Worm (Caenorhabditis elegans) whole organism, young adult: Measurements from ENCODE around the gene fbxa-95.

Experiments
- B0261.1 ChIP-seq: sonication (generic microtip); optimal IDR thresholded peaks from 2 replicates; lab custom pipeline; 2016; ENCODE audit warnings: mild to moderate bottlenecking, missing genetic modification characterization, moderate library complexity, missing compliant biosample characterization
- D2030.7 ChIP-seq: fragments of 200-800 bp; sonication (Bioruptor generic); IDR thresholded peaks from 2 replicates; pipeline ENCODE4 v1.3.6; 2022; ENCODE audit warnings: missing genetic modification reagents, missing genetic modification characterization, missing compliant biosample characterization
- F33H1.4 ChIP-seq: fragments of 200-800 bp; sonication (Bioruptor generic); IDR thresholded peaks from 2 replicates; pipeline ENCODE4 v1.3.6; 2022; ENCODE audit warnings: missing genetic modification reagents, missing genetic modification characterization, missing compliant biosample characterization
- F57A8.1 ChIP-seq: fragments of 200-800 bp; sonication (Bioruptor generic); optimal IDR thresholded peaks from 2 replicates; lab custom pipeline; 2018; ENCODE audit warnings: mild to moderate bottlenecking, missing genetic modification characterization, moderate library complexity, missing compliant biosample characterization
- K11D2.4 ChIP-seq: fragments of 200-800 bp; sonication (Bioruptor generic); IDR thresholded peaks from 2 replicates; pipeline ENCODE4 v1.3.6; 2022; ENCODE audit warnings: missing genetic modification reagents, missing genetic modification characterization, missing compliant biosample characterization
- Y95B8A.8 ChIP-seq: fragments of 200-800 bp; sonication (Bioruptor generic); IDR thresholded peaks from 2 replicates; pipeline ENCODE4 v1.3.6; 2022; ENCODE audit warnings: missing genetic modification reagents, missing genetic modification characterization, missing compliant biosample characterization
- ZK185.1 ChIP-seq: sonication (generic microtip); optimal IDR thresholded peaks from 2 replicates; lab custom pipeline; 2016; ENCODE audit warnings: mild to moderate bottlenecking, missing genetic modification characterization, missing compliant biosample characterization; ENCODE audit not compliant: poor library complexity, severe bottlenecking
- ama-1 ChIP-seq, 3 experiments: fragments of 150-350 bp in 1 of 3; sonication (generic microtip) in 2 of 3; optimal IDR thresholded peaks; 2 replicates each; lab custom pipeline; 2014 to 2018; ENCODE audit warnings: missing biosample characterization in 2 of 3, missing genetic modification characterization in 2 of 3, missing genetic modification reagents in 2 of 3
- aptf-2 ChIP-seq: fragments of 200-800 bp; sonication (Bioruptor generic); conservative IDR thresholded peaks from 2 replicates; pipeline ENCODE4 v1.3.6; 2022; ENCODE audit warnings: missing genetic modification reagents, missing genetic modification characterization, missing compliant biosample characterization
- aptf-3 ChIP-seq: fragments of 200-800 bp; sonication (Bioruptor generic); IDR thresholded peaks from 2 replicates; pipeline ENCODE4 v1.3.6; 2022; ENCODE audit warnings: missing genetic modification characterization, missing compliant biosample characterization
- atf-7 ChIP-seq: sonication (generic microtip); optimal IDR thresholded peaks from 2 replicates; lab custom pipeline; 2017; ENCODE audit warnings: mild to moderate bottlenecking, missing genetic modification characterization, missing compliant biosample characterization
- attf-6 ChIP-seq: fragments of 200-800 bp; sonication (Bioruptor generic); IDR thresholded peaks from 2 replicates; pipeline ENCODE4 v1.3.6; 2022; ENCODE audit warnings: missing genetic modification reagents, missing genetic modification characterization, missing compliant biosample characterization
- bed-2 ChIP-seq: fragments of 200-800 bp; sonication (Bioruptor generic); IDR thresholded peaks from 2 replicates; pipeline ENCODE4 v1.3.6; 2022; ENCODE audit warnings: missing genetic modification reagents, missing genetic modification characterization, missing compliant biosample characterization
- cebp-1 ChIP-seq, 2 experiments: fragments of 200-800 bp in 1 of 2; sonication (Bioruptor generic) in 1 of 2; sonication (generic microtip) in 1 of 2; IDR thresholded peaks in 1 of 2; optimal IDR thresholded peaks in 1 of 2; 2 replicates each; pipeline versions ENCODE4 v1.3.6 to Lab custom; 2017 to 2022; ENCODE audit warnings: missing compliant biosample characterization in 2 of 2, missing genetic modification characterization in 2 of 2, mild to moderate bottlenecking in 1 of 2, missing genetic modification reagents in 1 of 2, moderate library complexity in 1 of 2
- ceh-58 ChIP-seq: fragments of 200-800 bp; sonication (Bioruptor generic); IDR thresholded peaks from 2 replicates; pipeline ENCODE4 v1.3.6; 2022; ENCODE audit warnings: missing genetic modification characterization, missing compliant biosample characterization
- ceh-91 ChIP-seq: fragments of 200-800 bp; sonication (Bioruptor generic); IDR thresholded peaks from 2 replicates; pipeline ENCODE4 v1.3.6; 2022; ENCODE audit warnings: missing genetic modification reagents, missing genetic modification characterization, missing compliant biosample characterization
- dox-1 ChIP-seq: fragments of 200-800 bp; sonication (Bioruptor generic); IDR thresholded peaks from 2 replicates; pipeline ENCODE4 v1.3.6; 2022; ENCODE audit warnings: missing genetic modification reagents, missing genetic modification characterization, missing compliant biosample characterization
- dpff-1 ChIP-seq: sonication (generic microtip); optimal IDR thresholded peaks from 2 replicates; lab custom pipeline; 2017; ENCODE audit warnings: mild to moderate bottlenecking, missing genetic modification characterization, missing compliant biosample characterization
- fkh-3 ChIP-seq: sonication (generic microtip); optimal IDR thresholded peaks from 2 replicates; lab custom pipeline; 2016; ENCODE audit warnings: mild to moderate bottlenecking, missing genetic modification characterization, missing compliant biosample characterization
- gei-17 ChIP-seq: fragments of 200-800 bp; sonication (Bioruptor generic); optimal IDR thresholded peaks from 2 replicates; lab custom pipeline; 2018; ENCODE audit warnings: mild to moderate bottlenecking, missing genetic modification characterization, missing compliant biosample characterization
- hlh-12 ChIP-seq: sonication (generic microtip); optimal IDR thresholded peaks from 2 replicates; lab custom pipeline; 2016; ENCODE audit warnings: missing genetic modification characterization, missing compliant biosample characterization
- hrde-1 ChIP-seq: sonication (generic microtip); optimal IDR thresholded peaks from 2 replicates; lab custom pipeline; 2016; ENCODE audit warnings: missing genetic modification characterization, mild to moderate bottlenecking, missing compliant biosample characterization, moderate library complexity, missing genotype, missing genetic modification reagents, borderline replicate concordance
- hsf-1 ChIP-seq: fragments of 200-800 bp; sonication (Bioruptor generic); IDR thresholded peaks from 2 replicates; pipeline ENCODE4 v1.3.6; 2022; ENCODE audit warnings: missing genetic modification reagents, missing genetic modification characterization, missing compliant biosample characterization
- lir-1 ChIP-seq: fragments of 200-800 bp; sonication (Bioruptor generic); conservative IDR thresholded peaks from 2 replicates; pipeline ENCODE4 v1.3.6; 2022; ENCODE audit warnings: missing genetic modification reagents, missing genetic modification characterization, missing compliant biosample characterization
- lsl-1 ChIP-seq: fragments of 200-800 bp; sonication (Bioruptor generic); optimal IDR thresholded peaks from 2 replicates; lab custom pipeline; 2018; ENCODE audit warnings: mild to moderate bottlenecking, missing genetic modification characterization, moderate library complexity, missing compliant biosample characterization
- madf-8 ChIP-seq: fragments of 200-800 bp; sonication (Bioruptor generic); conservative IDR thresholded peaks from 2 replicates; pipeline ENCODE4 v1.3.6; 2022; ENCODE audit warnings: missing genetic modification reagents, missing genetic modification characterization, missing compliant biosample characterization
- nhr-90 ChIP-seq: sonication (generic microtip); optimal IDR thresholded peaks from 2 replicates; lab custom pipeline; 2016; ENCODE audit warnings: missing genotype, mild to moderate bottlenecking, missing genetic modification characterization, missing compliant biosample characterization
- snpc-1.1 ChIP-seq: sonication (generic microtip); optimal IDR thresholded peaks from 2 replicates; lab custom pipeline; 2017; ENCODE audit warnings: missing genetic modification characterization, mild to moderate bottlenecking, missing compliant biosample characterization, antibody characterized with exemption, moderate library complexity, missing genotype, missing genetic modification reagents; ENCODE audit not compliant: insufficient read depth
- somi-1 ChIP-seq: fragments of 200-800 bp; sonication (Bioruptor generic); optimal IDR thresholded peaks from 2 replicates; lab custom pipeline; 2018; ENCODE audit warnings: mild to moderate bottlenecking, missing genetic modification characterization, missing compliant biosample characterization
- sptf-2 ChIP-seq: fragments of 200-800 bp; sonication (Bioruptor generic); optimal IDR thresholded peaks from 2 replicates; lab custom pipeline; 2018; ENCODE audit warnings: mild to moderate bottlenecking, missing genetic modification characterization, missing compliant biosample characterization
- tbx-9 ChIP-seq: sonication (generic microtip); optimal IDR thresholded peaks from 2 replicates; lab custom pipeline; 2016; ENCODE audit warnings: borderline replicate concordance, missing genetic modification characterization, inconsistent platforms, missing compliant biosample characterization
- tlf-1 ChIP-seq: fragments of 200-800 bp; sonication (Bioruptor generic); optimal IDR thresholded peaks from 2 replicates; lab custom pipeline; 2018; ENCODE audit warnings: mild to moderate bottlenecking, missing genetic modification characterization, missing compliant biosample characterization
- ztf-6 ChIP-seq: fragments of 200-800 bp; sonication (Bioruptor generic); IDR thresholded peaks from 2 replicates; pipeline ENCODE4 v1.3.6; 2022; ENCODE audit warnings: missing genetic modification reagents, missing genetic modification characterization, missing compliant biosample characterization

The fbxa-95 gene

ce11 chrV:15566511-15567178 lies 4.6 kb upstream of the fbxa-95 start (continued):
- no peak for TF ChIP-seq ceh-91 (GFP tag; lab: Robert Waterston, UW)
- TF ChIP-seq dpff-1 (tag; lab: Kevin White, UChicago), result no peak
- no peak for TF ChIP-seq hrde-1 (tag; lab: Kevin White, UChicago)
- no peak for TF ChIP-seq tbx-9 (tag; lab: Kevin White, UChicago)
- TF ChIP-seq attf-6 (GFP tag; lab: Robert Waterston, UW), result no peak
- no peak for TF ChIP-seq fkh-3 (tag; lab: Kevin White, UChicago)
- no peak for TF ChIP-seq F33H1.4 (GFP tag; lab: Robert Waterston, UW)
- TF ChIP-seq aptf-2 (GFP tag; lab: Robert Waterston, UW), result no peak
- TF ChIP-seq nhr-90 (tag; lab: Kevin White, UChicago), result no peak
- no peak for TF ChIP-seq aptf-3
- TF ChIP-seq cebp-1 (GFP tag; IDR thresholded peaks at IDR 0.05; lab: Robert Waterston, UW), result 0 out of 2 replicates have a peak, but pooled peaks have one; percentile 18
- peak; percentile 75 for TF ChIP-seq cebp-1 (tag; optimal IDR thresholded peaks at IDR 0.05; lab: Kevin White, UChicago)
- no peak for TF ChIP-seq snpc-1.1 (tag; lab: Kevin White, UChicago)
- TF ChIP-seq F57A8.1 (GFP tag; lab: Kevin White, UChicago), result no peak
- TF ChIP-seq sptf-2 (GFP tag; lab: Kevin White, UChicago), result no peak
- TF ChIP-seq somi-1 (GFP tag; lab: Kevin White, UChicago), result peak; percentile 77
- peak; percentile 96 for TF ChIP-seq ama-1 (optimal IDR thresholded peaks at IDR 0.05; lab: Kevin White, UChicago)
- no peak for TF ChIP-seq ama-1 (GFP tag; optimal IDR thresholded peaks at IDR 0.05; lab: Kevin White, UChicago)
- no peak for TF ChIP-seq B0261.1
- TF ChIP-seq D2030.7 (GFP tag; lab: Robert Waterston, UW), result no peak
- TF ChIP-seq madf-8, result no peak
- TF ChIP-seq ZK185.1 (tag; lab: Kevin White, UChicago), result peak; percentile 52
- no peak for TF ChIP-seq Y95B8A.8 (GFP tag; lab: Robert Waterston, UW)
- no peak for TF ChIP-seq hlh-12
- peak; percentile 54; the same call in 1 of the 2 replicates for TF ChIP-seq lir-1 (GFP tag; lab: Robert Waterston, UW)
- TF ChIP-seq tlf-1 (GFP tag; lab: Kevin White, UChicago), result peak; percentile 5
- 0 out of 2 replicates have a peak, but pooled peaks have one; percentile 16 for TF ChIP-seq ztf-6
- no peak for TF ChIP-seq gei-17 (GFP tag; lab: Kevin White, UChicago)
- TF ChIP-seq atf-7 (tag; lab: Kevin White, UChicago), result no peak
- no peak for TF ChIP-seq ceh-58
- TF ChIP-seq dox-1 (GFP tag; lab: Robert Waterston, UW), result no peak; the same call in 1 of the 2 replicates
- no peak for TF ChIP-seq bed-2
- TF ChIP-seq lsl-1, result no peak

ce11 chrV:15567344-15567804 lies 3.9 kb upstream of the fbxa-95 start, which contains the start of gene acs-2:
Gene acs-2 (plus strand): TSS chrV:15567394.
- no peak for TF ChIP-seq dpff-1 (tag; lab: Kevin White, UChicago)
- no peak for TF ChIP-seq fkh-3 (tag; lab: Kevin White, UChicago)
- TF ChIP-seq hsf-1 (GFP tag; lab: Robert Waterston, UW), result peak; percentile 32; the same call in 1 of the 2 replicates
- TF ChIP-seq ama-1 (optimal IDR thresholded peaks at IDR 0.05; lab: Kevin White, UChicago), result peak; percentile 85
- TF ChIP-seq ama-1 (GFP tag; optimal IDR thresholded peaks at IDR 0.05; lab: Kevin White, UChicago), result no peak
- TF ChIP-seq K11D2.4 (GFP tag; lab: Robert Waterston, UW), result no peak

ce11 chrV:15568381-15568780 lies 2.9 kb upstream of the fbxa-95 start:
- TF ChIP-seq aptf-2 (GFP tag; lab: Robert Waterston, UW) (no peak), ZK185.1 (tag; lab: Kevin White, UChicago) (no peak), ama-1 (optimal IDR thresholded peaks at IDR 0.05; lab: Kevin White, UChicago) (peak; percentile 42), ama-1 (GFP tag; optimal IDR thresholded peaks at IDR 0.05; lab: Kevin White, UChicago) (no peak)
